Worm (Caenorhabditis elegans) whole organism, L4 larva: Measurements from ENCODE around the gene ttr-43.

Experiments used
- F10B5.3 ChIP-seq: sonication (generic microtip); optimal IDR thresholded peaks from 2 replicates; lab custom pipeline; 2016; ENCODE audit warnings: mild to moderate bottlenecking, missing genetic modification characterization, missing compliant biosample characterization
- F44E2.7 ChIP-seq: fragments of 200-800 bp; sonication (Bioruptor generic); IDR thresholded peaks from 2 replicates; pipeline ENCODE4 v2.1.2; 2022; ENCODE audit warnings: missing genetic modification characterization, missing compliant biosample characterization
- T26A8.4 ChIP-seq: fragments of 200-800 bp; sonication (Bioruptor generic); IDR thresholded peaks from 2 replicates; pipeline ENCODE4 v1.3.6; 2022; ENCODE audit warnings: missing genetic modification characterization, missing compliant biosample characterization
- Y5F2A.4 ChIP-seq: fragments of 200-800 bp; sonication (Bioruptor generic); optimal IDR thresholded peaks from 2 replicates; lab custom pipeline; 2018; ENCODE audit warnings: mild to moderate bottlenecking, missing genetic modification characterization, missing compliant biosample characterization
- ZK337.2 ChIP-seq: fragments of 200-800 bp; sonication (Bioruptor generic); IDR thresholded peaks from 2 replicates; pipeline ENCODE4 v1.3.6; 2022; ENCODE audit warnings: missing genetic modification reagents, missing genetic modification characterization, missing compliant biosample characterization
- aha-1 ChIP-seq: fragments of 150-350 bp; peaks from one replicate; lab custom pipeline; 2014; ENCODE audit warnings: missing biosample characterization, missing genetic modification characterization
- aly-2 ChIP-seq: sonication (generic microtip); optimal IDR thresholded peaks from 2 replicates; lab custom pipeline; 2018; ENCODE audit warnings: missing biosample characterization, missing genetic modification characterization
- ama-1 ChIP-seq: fragments of 150-350 bp; optimal IDR thresholded peaks from 2 replicates; lab custom pipeline; 2014; ENCODE audit warnings: inconsistent platforms, mixed read lengths
- ceh-20 ChIP-seq: fragments of 200-800 bp; sonication (Bioruptor generic); IDR thresholded peaks from 2 replicates; pipeline ENCODE4 v1.3.6; 2022; ENCODE audit warnings: missing genetic modification reagents, missing genetic modification characterization, missing compliant biosample characterization
- ceh-44 ChIP-seq: fragments of 200-800 bp; sonication (Bioruptor generic); IDR thresholded peaks from 2 replicates; pipeline ENCODE4 v1.3.6; 2022; ENCODE audit warnings: missing genetic modification reagents, missing genetic modification characterization, missing compliant biosample characterization
- ctbp-1 ChIP-seq: fragments of 200-800 bp; sonication (Bioruptor generic); IDR thresholded peaks from 2 replicates; pipeline ENCODE4 v1.3.6; 2022; ENCODE audit warnings: missing genetic modification reagents, missing genetic modification characterization, missing compliant biosample characterization
- dmd-6 ChIP-seq: fragments of 200-800 bp; sonication (Bioruptor generic); IDR thresholded peaks from 2 replicates; pipeline ENCODE4 v1.3.6; 2022; ENCODE audit warnings: missing genetic modification reagents, missing genetic modification characterization, missing compliant biosample characterization
- dmd-8 ChIP-seq: fragments of 200-800 bp; sonication (Bioruptor generic); IDR thresholded peaks from 2 replicates; pipeline ENCODE4 v1.3.6; 2022; ENCODE audit warnings: missing genetic modification characterization, missing compliant biosample characterization
- dmd-9 ChIP-seq: fragments of 200-800 bp; sonication (Bioruptor generic); IDR thresholded peaks from 2 replicates; pipeline ENCODE4 v1.3.6; 2022; ENCODE audit warnings: missing genetic modification reagents, missing genetic modification characterization, missing compliant biosample characterization
- egl-27 ChIP-seq: sonication (generic microtip); optimal IDR thresholded peaks from 3 replicates; lab custom pipeline; 2017; ENCODE audit warnings: missing biosample characterization, missing genetic modification reagents, missing genetic modification characterization
- fkh-10 ChIP-seq: fragments of 150-350 bp; optimal IDR thresholded peaks from 2 replicates; lab custom pipeline; 2014; ENCODE audit warnings: missing biosample characterization, missing genetic modification reagents, missing genetic modification characterization
- fos-1 ChIP-seq: fragments of 150-350 bp; optimal IDR thresholded peaks from 2 replicates; lab custom pipeline; 2014; ENCODE audit warnings: missing biosample characterization, missing genetic modification characterization
- lin-1 ChIP-seq: fragments of 200-800 bp; sonication (Bioruptor generic); IDR thresholded peaks from 2 replicates; pipeline ENCODE4 v1.3.6; 2022; ENCODE audit warnings: missing genetic modification reagents, missing genetic modification characterization, missing compliant biosample characterization
- lin-38 ChIP-seq: fragments of 200-800 bp; sonication (Bioruptor generic); IDR thresholded peaks from 2 replicates; pipeline ENCODE4 v1.3.6; 2022; ENCODE audit warnings: missing genetic modification reagents, missing genetic modification characterization, missing compliant biosample characterization
- lsy-2 ChIP-seq, 2 experiments: fragments of 150-350 bp in 1 of 2; sonication (generic microtip) in 1 of 2; optimal IDR thresholded peaks; 2 replicates each; lab custom pipeline; 2014 to 2017; ENCODE audit warnings: missing biosample characterization in 2 of 2, missing genetic modification characterization in 2 of 2
- madf-5 ChIP-seq, 2 experiments: fragments of 200-800 bp; sonication (Bioruptor generic); IDR thresholded peaks; 2 replicates each; pipeline ENCODE4 v1.3.6; 2022; ENCODE audit warnings: missing compliant biosample characterization in 2 of 2, missing genetic modification characterization in 2 of 2
- madf-9 ChIP-seq: fragments of 200-800 bp; sonication (Bioruptor generic); conservative IDR thresholded peaks from 2 replicates; pipeline ENCODE4 v1.3.6; 2022; ENCODE audit warnings: missing genetic modification reagents, missing genetic modification characterization, missing compliant biosample characterization
- mdt-29 ChIP-seq: fragments of 200-800 bp; sonication (Bioruptor generic); IDR thresholded peaks from 2 replicates; pipeline ENCODE4 v1.3.6; 2022; ENCODE audit warnings: missing genetic modification reagents, missing genetic modification characterization, missing compliant biosample characterization
- nhr-102 ChIP-seq: sonication (generic microtip); optimal IDR thresholded peaks from 2 replicates; lab custom pipeline; 2016; ENCODE audit warnings: mild to moderate bottlenecking, missing genetic modification characterization, moderate library complexity, missing compliant biosample characterization
- nhr-111 ChIP-seq: fragments of 200-800 bp; sonication (Bioruptor generic); optimal IDR thresholded peaks from 2 replicates; lab custom pipeline; 2018; ENCODE audit warnings: mild to moderate bottlenecking, missing genetic modification characterization, missing compliant biosample characterization
- nhr-237 ChIP-seq: sonication (generic microtip); optimal IDR thresholded peaks from 2 replicates; lab custom pipeline; 2017; ENCODE audit warnings: missing biosample characterization, missing genetic modification characterization
- nhr-28 ChIP-seq: fragments of 150-350 bp; optimal IDR thresholded peaks from 2 replicates; lab custom pipeline; 2014; ENCODE audit warnings: missing biosample characterization, missing genetic modification characterization
- nhr-41 ChIP-seq: fragments of 200-800 bp; sonication (Bioruptor generic); IDR thresholded peaks from 2 replicates; pipeline ENCODE4 v1.3.6; 2022; ENCODE audit warnings: missing genetic modification reagents, missing genetic modification characterization, missing compliant biosample characterization
- nhr-76 ChIP-seq: fragments of 150-350 bp; optimal IDR thresholded peaks from 2 replicates; lab custom pipeline; 2014; ENCODE audit warnings: missing biosample characterization, missing genetic modification characterization
- pha-4 ChIP-seq, 2 experiments: fragments of 150-350 bp in 1 of 2; fragments of 200-800 bp in 1 of 2; sonication (Bioruptor generic) in 1 of 2; IDR thresholded peaks in 1 of 2; optimal IDR thresholded peaks in 1 of 2; 2 replicates each; pipeline versions ENCODE4 v1.3.6 to Lab custom; 2014 to 2022; ENCODE audit warnings: missing genetic modification characterization in 2 of 2, missing genetic modification reagents in 2 of 2, missing biosample characterization in 1 of 2, missing compliant biosample characterization in 1 of 2
- pqm-1 ChIP-seq: sonication (generic microtip); optimal IDR thresholded peaks from 2 replicates; lab custom pipeline; 2017; ENCODE audit warnings: missing biosample characterization, missing genetic modification characterization
- rbr-2 ChIP-seq: sonication (generic microtip); optimal IDR thresholded peaks from 2 replicates; lab custom pipeline; 2016; ENCODE audit warnings: missing genotype, missing genetic modification characterization, missing compliant biosample characterization
- sdz-12 ChIP-seq: fragments of 200-800 bp; sonication (Bioruptor generic); optimal IDR thresholded peaks from 2 replicates; lab custom pipeline; 2018; ENCODE audit warnings: mild to moderate bottlenecking, missing genetic modification characterization, missing compliant biosample characterization
- set-16 ChIP-seq: fragments of 200-800 bp; sonication (Bioruptor generic); IDR thresholded peaks from 2 replicates; pipeline ENCODE4 v1.3.6; 2022; ENCODE audit warnings: missing genetic modification reagents, missing genetic modification characterization, missing compliant biosample characterization
- skn-1 ChIP-seq: fragments of 150-350 bp; optimal IDR thresholded peaks from 2 replicates; lab custom pipeline; 2014; ENCODE audit warnings: missing biosample characterization, missing genetic modification characterization
- snpc-4 ChIP-seq: fragments of 150-350 bp; optimal IDR thresholded peaks from 2 replicates; lab custom pipeline; 2014; ENCODE audit warnings: missing biosample characterization, missing genetic modification characterization
- spr-3 ChIP-seq: fragments of 200-800 bp; sonication (Bioruptor generic); optimal IDR thresholded peaks from 2 replicates; lab custom pipeline; 2018; ENCODE audit warnings: mild to moderate bottlenecking, missing genetic modification characterization, missing compliant biosample characterization
- tag-97 ChIP-seq: fragments of 200-800 bp; sonication (Bioruptor generic); IDR thresholded peaks from 2 replicates; pipeline ENCODE4 v1.3.6; 2022; ENCODE audit warnings: missing genetic modification characterization, missing compliant biosample characterization
- tra-1 ChIP-seq: fragments of 200-800 bp; sonication (Bioruptor generic); IDR thresholded peaks from 2 replicates; pipeline ENCODE4 v1.3.6; 2022; ENCODE audit warnings: missing genetic modification reagents, missing genetic modification characterization, missing compliant biosample characterization
- unc-130 ChIP-seq: sonication (generic microtip); optimal IDR thresholded peaks from 2 replicates; lab custom pipeline; 2016; ENCODE audit warnings: missing genetic modification reagents, missing genetic modification characterization, missing compliant biosample characterization
- unc-39 ChIP-seq: sonication (generic microtip); optimal IDR thresholded peaks from 2 replicates; lab custom pipeline; 2017; ENCODE audit warnings: missing biosample characterization, missing genetic modification characterization
- zag-1 ChIP-seq: fragments of 150-350 bp; optimal IDR thresholded peaks from 2 replicates; lab custom pipeline; 2014; ENCODE audit warnings: missing biosample characterization, missing genetic modification characterization
- zfp-2 ChIP-seq: sonication (generic microtip); optimal IDR thresholded peaks from 2 replicates; lab custom pipeline; 2016; ENCODE audit warnings: mild to moderate bottlenecking, missing genetic modification characterization, missing compliant biosample characterization
- zfp-3 ChIP-seq: fragments of 200-800 bp; sonication (Bioruptor generic); conservative IDR thresholded peaks from 2 replicates; pipeline ENCODE4 v1.3.6; 2022; ENCODE audit warnings: missing genetic modification reagents, missing genetic modification characterization, missing compliant biosample characterization
- zip-11 ChIP-seq: fragments of 200-800 bp; sonication (Bioruptor generic); IDR thresholded peaks from 2 replicates; pipeline ENCODE4 v1.3.6; 2022; ENCODE audit warnings: missing genetic modification characterization, missing compliant biosample characterization
- zip-2 ChIP-seq: fragments of 150-350 bp; optimal IDR thresholded peaks from 2 replicates; lab custom pipeline; 2014; ENCODE audit warnings: missing biosample characterization, missing genetic modification characterization

Gene ttr-43

ce11 chrV:12629743-12630142 is 39.2 kb upstream of the ttr-43 start, which contains the start of gene F56H9.6:
Gene F56H9.6, minus strand, starts transcription at chrV:12629843.
- TF ChIP-seq aha-1 (tag; lab: Kevin White, UChicago) (no peak), egl-27 (tag; lab: Kevin White, UChicago) (no peak), sdz-12 (no peak), lin-38 (GFP tag; lab: Robert Waterston, UW) (no peak), aly-2 (tag; lab: Kevin White, UChicago) (no peak), zip-11 (no peak), zag-1 (no peak), nhr-111 (GFP tag; lab: Kevin White, UChicago) (no peak), nhr-237 (tag; lab: Kevin White, UChicago) (no peak), F44E2.7 (GFP tag; lab: Robert Waterston, UW) (no peak), zfp-2 (no peak), pha-4 (GFP tag; IDR thresholded peaks at IDR 0.05; lab: Robert Waterston, UW) (no peak), pha-4 (tag; optimal IDR thresholded peaks at IDR 0.05; lab: Kevin White, UChicago) (no peak), madf-9 (GFP tag; lab: Robert Waterston, UW) (no peak), F10B5.3 (tag; lab: Kevin White, UChicago) (no peak), dmd-8 (GFP tag; lab: Robert Waterston, UW) (no peak), T26A8.4 (GFP tag; lab: Robert Waterston, UW) (no peak), lin-1 (no peak), fkh-10 (no peak), ceh-20 (no peak)

- TF ChIP-seq ama-1 (lab: Kevin White, UChicago) (no peak), nhr-28 (tag; lab: Kevin White, UChicago) (no peak), nhr-76 (tag; lab: Kevin White, UChicago) (no peak), sdz-12 (no peak), ZK337.2 (no peak)
- TF ChIP-seq, all 104 proteins: peak for 0
Measured at ce11 chrV:12624371-12624770, 33.9 kb upstream of the ttr-43 start, which contains the start of gene F56H9.9. Gene F56H9.9, minus strand, starts transcription at chrV:12624471.

- no peak for TF ChIP-seq rbr-2 (tag; lab: Kevin White, UChicago)
- no peak for TF ChIP-seq dmd-9 (GFP tag; lab: Robert Waterston, UW)
- TF ChIP-seq zag-1 = no peak
- TF ChIP-seq madf-5 (GFP tag; IDR thresholded peaks at IDR 0.05; lab: Robert Waterston, UW) = no peak
- TF ChIP-seq unc-39 = no peak
- no peak for TF ChIP-seq dmd-6
- TF ChIP-seq fos-1 (tag; lab: Kevin White, UChicago) = no peak
- no peak for TF ChIP-seq nhr-102 (tag; lab: Kevin White, UChicago)
- no peak for TF ChIP-seq ctbp-1 (GFP tag; lab: Robert Waterston, UW)
- TF ChIP-seq tra-1 (GFP tag; lab: Robert Waterston, UW) = no peak
- TF ChIP-seq snpc-4 (tag; lab: Kevin White, UChicago) = no peak
Measured at ce11 chrV:12612118-12612517, 21.6 kb upstream of the ttr-43 start, which contains the start of gene cyc-2.2. Gene cyc-2.2, minus strand, starts transcription at chrV:12612218.

- TF ChIP-seq nhr-41 (GFP tag; lab: Robert Waterston, UW) = no peak
- TF ChIP-seq zag-1 = no peak
- no peak for TF ChIP-seq mdt-29 (GFP tag; lab: Robert Waterston, UW)
- no peak for TF ChIP-seq dmd-9 (GFP tag; lab: Robert Waterston, UW)
- no peak for TF ChIP-seq ZK337.2
- no peak for TF ChIP-seq pqm-1 (tag; lab: Kevin White, UChicago)
- no peak for TF ChIP-seq set-16 (GFP tag; lab: Robert Waterston, UW)
- TF ChIP-seq spr-3 (GFP tag; lab: Kevin White, UChicago) = no peak
- TF ChIP-seq ctbp-1 (GFP tag; lab: Robert Waterston, UW) = no peak
- TF ChIP-seq sdz-12 = no peak
- TF ChIP-seq Y5F2A.4 (GFP tag; lab: Kevin White, UChicago) = no peak
- no peak for TF ChIP-seq nhr-102 (tag; lab: Kevin White, UChicago)
- TF ChIP-seq lsy-2 (tag; optimal IDR thresholded peaks at IDR 0.05; lab: Kevin White, UChicago) = no peak
- no peak for TF ChIP-seq unc-130
- TF ChIP-seq zfp-3 = no peak
- TF ChIP-seq tag-97 (GFP tag; lab: Robert Waterston, UW) = no peak
- no peak for TF ChIP-seq skn-1 (tag; lab: Kevin White, UChicago)
- TF ChIP-seq madf-9 (GFP tag; lab: Robert Waterston, UW) = no peak
- no peak for TF ChIP-seq ceh-44 (GFP tag; lab: Robert Waterston, UW)
- TF ChIP-seq zip-2 (tag; lab: Kevin White, UChicago) = no peak
Measured at ce11 chrV:12611029-12611428, 20.5 kb upstream of the ttr-43 start, which contains the start of gene cubn-1. Gene cubn-1, plus strand, starts transcription at chrV:12611329.
